ENCODE assay signal across 5 worm cellular contexts in genomic region chrIII:5934138-5934658, ce11.
TF ChIP-seq lines count a peak whose summit lies in the region.

No protein-coding gene starts in this region.

TF ChIP-seq in whole organism, L1 larva, 84 proteins besides CTCF, POLR2A, EP300 and RAD21:
- TF ChIP-seq rnt-1 (tag; optimal IDR thresholded peaks at IDR 0.05; lab: Kevin White, UChicago) (peak; percentile 7), blmp-1 (tag; optimal IDR thresholded peaks at IDR 0.05; lab: Kevin White, UChicago) (peak; percentile 84), Y116A8C.19 (tag; optimal IDR thresholded peaks at IDR 0.05; lab: Kevin White, UChicago; ENCODE audit: borderline replicate concordance) (no peak), snpc-4 (tag; optimal IDR thresholded peaks at IDR 0.05; lab: Kevin White, UChicago) (no peak), egl-27 (tag; optimal IDR thresholded peaks at IDR 0.05; lab: Kevin White, UChicago) (no peak), zag-1 (tag; optimal IDR thresholded peaks at IDR 0.05; lab: Kevin White, UChicago) (no peak), lin-14 (GFP tag; optimal IDR thresholded peaks at IDR 0.05; lab: Kevin White, UChicago) (peak; percentile 59), lsy-2 (tag; optimal IDR thresholded peaks at IDR 0.05; lab: Kevin White, UChicago) (no peak), tbx-2 (tag; optimal IDR thresholded peaks at IDR 0.05; lab: Kevin White, UChicago) (no peak)

TF ChIP-seq in whole organism, L2 larva, 48 proteins besides CTCF, POLR2A, EP300 and RAD21:
- TF ChIP-seq ceh-16 (tag; optimal IDR thresholded peaks at IDR 0.05; lab: Kevin White, UChicago) (no peak), lsy-2 (tag; optimal IDR thresholded peaks at IDR 0.05; lab: Kevin White, UChicago) (peak in 1 of 2 experiments; percentile 9), C34F6.9 (tag; optimal IDR thresholded peaks at IDR 0.05; lab: Kevin White, UChicago) (peak; percentile 40), F13H6.1 (tag; optimal IDR thresholded peaks at IDR 0.05; lab: Kevin White, UChicago) (peak; percentile 24)
TF ChIP-seq in whole organism, L2 larva: peak in this region for 3.

TF ChIP-seq in whole organism, L3 larva, 47 proteins besides CTCF, POLR2A, EP300 and RAD21:
- TF ChIP-seq egl-5 (tag; optimal IDR thresholded peaks at IDR 0.05; lab: Kevin White, UChicago) (peak; percentile 41), fkh-10 (GFP tag; optimal IDR thresholded peaks at IDR 0.05; lab: Kevin White, UChicago) (peak; percentile 56), elt-3 (tag; optimal IDR thresholded peaks at IDR 0.05; lab: Kevin White, UChicago) (no peak)
TF ChIP-seq in whole organism, L3 larva: peak in this region for 2.

TF ChIP-seq in whole organism, L4 larva, 104 proteins besides CTCF, POLR2A, EP300 and RAD21:
- peak; percentile 59 for TF ChIP-seq fkh-10 (GFP tag; optimal IDR thresholded peaks at IDR 0.05; lab: Kevin White, UChicago)
- TF ChIP-seq ZK546.5 (tag; optimal IDR thresholded peaks at IDR 0.05; lab: Kevin White, UChicago) = no peak
- no peak for TF ChIP-seq mdl-1 (tag; optimal IDR thresholded peaks at IDR 0.05; lab: Kevin White, UChicago)
- no peak for TF ChIP-seq ama-1 (optimal IDR thresholded peaks at IDR 0.05; lab: Kevin White, UChicago)

TF ChIP-seq in whole organism, mixed stage, embryonic, 35 proteins besides CTCF, POLR2A, EP300 and RAD21:
- no peak for TF ChIP-seq ceh-43 (GFP tag; optimal IDR thresholded peaks at IDR 0.05; lab: Kevin White, UChicago)
- TF ChIP-seq ces-1 (GFP tag; optimal IDR thresholded peaks at IDR 0.05; lab: Kevin White, UChicago) = peak; percentile 7
- peak; percentile 71 for TF ChIP-seq zip-8 (tag; optimal IDR thresholded peaks at IDR 0.05; lab: Kevin White, UChicago)

Comparison
In these comparisons a context has a peak if more than half of its experiments do, and no peak if none do; other contexts are left out.
1. Of the 29 proteins assayed by ChIP-seq in both whole organism, L4 larva and whole organism, L1 larva: peak only in whole organism, L4 larva: fkh-10; only in whole organism, L1 larva: none; in both: none; in neither: 28.